Worm (Caenorhabditis elegans): Measurements from ENCODE around the gene pph-5.

Gene pph-5

DNA sequence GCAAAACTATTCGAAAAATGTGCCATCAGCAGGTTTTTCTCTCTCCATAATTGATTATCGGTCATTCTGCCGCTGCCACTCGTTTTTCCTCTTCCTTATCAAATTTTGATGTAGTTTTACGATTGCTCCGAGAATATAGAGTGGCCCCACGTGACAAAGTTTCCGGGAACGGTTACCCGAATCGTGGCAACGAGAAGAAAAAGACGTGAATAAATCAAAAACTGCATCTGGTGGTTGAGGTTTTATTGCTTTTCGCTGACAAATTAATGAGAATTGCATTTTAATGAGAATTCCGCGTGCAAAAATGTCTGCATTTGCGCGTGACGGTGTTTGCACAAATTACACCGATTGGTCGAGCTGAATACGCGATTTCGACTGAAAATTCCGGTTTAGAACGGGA is 15.1 kb downstream of the pph-5 start (continued):
- TF ChIP-seq ceh-28 (tag; optimal IDR thresholded peaks at IDR 0.05) (no peak), lin-39 (tag; optimal IDR thresholded peaks at IDR 0.05) (no peak), nhr-77 (tag; optimal IDR thresholded peaks at IDR 0.05) (peak; percentile 32), zip-2 (tag; optimal IDR thresholded peaks at IDR 0.05) (no peak), php-3 (GFP tag; IDR thresholded peaks at IDR 0.05) (peak; percentile 99), lin-1 (GFP tag; IDR thresholded peaks at IDR 0.05) (0 out of 2 replicates have a peak, but pooled peaks have one; percentile 54), unc-62 (GFP tag; optimal IDR thresholded peaks at IDR 0.05 in 1 of 2) (no peak), unc-62 (tag; optimal IDR thresholded peaks at IDR 0.05) (no peak), daf-19 (GFP tag; conservative IDR thresholded peaks at IDR 0.05) (no peak), mxl-2 (GFP tag; conservative IDR thresholded peaks at IDR 0.05) (0 out of 2 replicates have a peak, but pooled peaks have one; percentile 29), sdz-12 (GFP tag; optimal IDR thresholded peaks at IDR 0.05) (no peak), mdt-29 (GFP tag; IDR thresholded peaks at IDR 0.05) (no peak), lsy-2 (tag; optimal IDR thresholded peaks at IDR 0.05) (peak in 1 of 2 experiments; percentile 13), arid-1 (GFP tag; conservative IDR thresholded peaks at IDR 0.05) (no peak), ZK546.5 (tag; optimal IDR thresholded peaks at IDR 0.05) (no peak), D1046.2 (GFP tag; IDR thresholded peaks at IDR 0.05) (no peak), spr-1 (tag; optimal IDR thresholded peaks at IDR 0.05) (no peak), lin-13 (GFP tag; optimal IDR thresholded peaks at IDR 0.05) (no peak), nhr-237 (tag; optimal IDR thresholded peaks at IDR 0.05) (no peak), F44E2.7 (GFP tag; IDR thresholded peaks at IDR 0.05) (no peak), cey-2 (tag; optimal IDR thresholded peaks at IDR 0.05; ENCODE audit: borderline replicate concordance, insufficient read depth) (no peak), mep-1 (tag; optimal IDR thresholded peaks at IDR 0.05) (peak; percentile 6), ztf-7 (tag; optimal IDR thresholded peaks at IDR 0.05) (no peak), ces-1 (GFP tag; optimal IDR thresholded peaks at IDR 0.05) (no peak), pqm-1 (tag; optimal IDR thresholded peaks at IDR 0.05) (peak; percentile 22), ceh-82 (tag; optimal IDR thresholded peaks at IDR 0.05) (no peak), daf-8 (GFP tag; IDR thresholded peaks at IDR 0.05) (no peak), saeg-2 (GFP tag; IDR thresholded peaks at IDR 0.05) (no peak), ctbp-1 (GFP tag; IDR thresholded peaks at IDR 0.05) (no peak), dmd-6 (GFP tag; IDR thresholded peaks at IDR 0.05) (peak; percentile 88), F49E8.2 (tag; optimal IDR thresholded peaks at IDR 0.05; ENCODE audit: borderline replicate concordance) (no peak), unc-130 (GFP tag; optimal IDR thresholded peaks at IDR 0.05) (no peak), hif-1 (tag; optimal IDR thresholded peaks at IDR 0.05) (peak in 1 of 2 experiments; percentile 2), nhr-76 (tag; optimal IDR thresholded peaks at IDR 0.05) (no peak), zag-1 (tag; optimal IDR thresholded peaks at IDR 0.05) (no peak), daf-16 (GFP tag; optimal IDR thresholded peaks at IDR 0.05) (no peak), daf-16 (tag; optimal IDR thresholded peaks at IDR 0.05) (peak; percentile 74), ztf-11 (tag; optimal IDR thresholded peaks at IDR 0.05) (no peak), nhr-25 (tag; optimal IDR thresholded peaks at IDR 0.05; ENCODE audit: borderline replicate concordance, insufficient read depth) (no peak), gei-8 (GFP tag; optimal IDR thresholded peaks at IDR 0.05) (no peak), tra-1 (GFP tag; IDR thresholded peaks at IDR 0.05) (peak; percentile 82), mes-2 (tag; optimal IDR thresholded peaks at IDR 0.05; ENCODE audit: poor library complexity, severe bottlenecking) (peak; percentile 35), dpl-1 (GFP tag; optimal IDR thresholded peaks at IDR 0.05) (no peak), mdl-1 (tag; optimal IDR thresholded peaks at IDR 0.05) (peak in 1 of 2 experiments; percentile 65), jun-1 (tag; optimal IDR thresholded peaks at IDR 0.05) (no peak), lin-29 (GFP tag; IDR thresholded peaks at IDR 0.05) (no peak), zip-11 (GFP tag; IDR thresholded peaks at IDR 0.05) (no peak), lin-15B (tag; optimal IDR thresholded peaks at IDR 0.05) (no peak), hlh-30 (tag; optimal IDR thresholded peaks at IDR 0.05; ENCODE audit: insufficient read depth) (peak; percentile 64), F37D6.2 (tag; optimal IDR thresholded peaks at IDR 0.05) (no peak), nhr-48 (tag; optimal IDR thresholded peaks at IDR 0.05) (no peak), ceh-44 (GFP tag; IDR thresholded peaks at IDR 0.05) (no peak)
